Fruit fly (Drosophila melanogaster) whole organism, embryonic: ENCODE data around the gene CG43059.
A peak's percentile ranks its signal among the peaks of the same experiment; 100 is the strongest.

ENCODE experiments used
- Atf6 ChIP-seq: fragments of 200-800 bp; sonication (Bioruptor generic); IDR thresholded peaks from 2 replicates; pipeline ENCODE4 v1.3.6; 2022; ENCODE audit warnings: missing biosample characterization, missing genetic modification characterization
- CG10267 ChIP-seq: fragments of 200-800 bp; sonication (Bioruptor generic); optimal IDR thresholded peaks from 2 replicates; lab custom pipeline; 2018; ENCODE audit warnings: missing biosample characterization, mild to moderate bottlenecking, missing genetic modification characterization, moderate library complexity
- CG11085 ChIP-seq: fragments of 200-800 bp; sonication (Bioruptor generic); IDR thresholded peaks from 2 replicates; pipeline ENCODE4 v1.3.6; 2022; ENCODE audit warnings: missing biosample characterization, missing genetic modification characterization
- CG12942 ChIP-seq: fragments of 200-800 bp; sonication (Bioruptor generic); optimal IDR thresholded peaks from 3 replicates; lab custom pipeline; 2016; ENCODE audit warnings: missing biosample characterization, missing genetic modification characterization
- CG13123 ChIP-seq: fragments of 200-800 bp; sonication (Bioruptor generic); optimal IDR thresholded peaks from 2 replicates; lab custom pipeline; 2016; ENCODE audit warnings: missing biosample characterization, missing genetic modification characterization
- CG15696 ChIP-seq: fragments of 200-800 bp; sonication (Bioruptor generic); optimal IDR thresholded peaks from 2 replicates; lab custom pipeline; 2019; ENCODE audit warnings: missing biosample characterization, mild to moderate bottlenecking, missing genetic modification characterization, moderate library complexity
- CG16813 ChIP-seq: fragments of 200-800 bp; sonication (Bioruptor generic); IDR thresholded peaks from 3 replicates; pipeline ENCODE4 v1.3.6; 2022; ENCODE audit warnings: missing biosample characterization, missing genetic modification characterization; ENCODE audit not compliant: partially characterized antibody
- CG16815 ChIP-seq: fragments of 200-800 bp; sonication (Bioruptor generic); optimal IDR thresholded peaks from 3 replicates; lab custom pipeline; 2017; ENCODE audit warnings: missing biosample characterization, mild to moderate bottlenecking, missing genetic modification characterization
- CG2116 ChIP-seq: fragments of 200-800 bp; sonication (Bioruptor generic); optimal IDR thresholded peaks from 3 replicates; lab custom pipeline; 2018; ENCODE audit warnings: missing biosample characterization, mild to moderate bottlenecking, missing genetic modification characterization
- CG2129 ChIP-seq: fragments of 200-800 bp; sonication (Bioruptor generic); IDR thresholded peaks from 2 replicates; pipeline ENCODE4 v1.3.6; 2022; ENCODE audit warnings: missing biosample characterization, missing genetic modification characterization; ENCODE audit not compliant: partially characterized antibody
- CG3281 ChIP-seq: fragments of 200-800 bp; sonication (Bioruptor generic); optimal IDR thresholded peaks from 3 replicates; lab custom pipeline; 2017; ENCODE audit warnings: missing biosample characterization, mild to moderate bottlenecking, missing genetic modification characterization
- CG33557 ChIP-seq: fragments of 200-800 bp; sonication (Bioruptor generic); optimal IDR thresholded peaks from 2 replicates; lab custom pipeline; 2019; ENCODE audit warnings: missing biosample characterization, mild to moderate bottlenecking, missing genetic modification characterization, moderate library complexity
- CG3838 ChIP-seq: fragments of 200-800 bp; sonication (Bioruptor generic); optimal IDR thresholded peaks from 3 replicates; lab custom pipeline; 2016; ENCODE audit warnings: missing biosample characterization, missing genetic modification characterization
- CG5953 ChIP-seq: fragments of 200-800 bp; sonication (Bioruptor generic); IDR thresholded peaks from 2 replicates; pipeline ENCODE4 v1.3.6; 2022; ENCODE audit warnings: missing biosample characterization, missing genetic modification characterization
- CG6765 ChIP-seq: fragments of 200-800 bp; sonication (Bioruptor generic); optimal IDR thresholded peaks from 3 replicates; lab custom pipeline; 2017; ENCODE audit warnings: missing biosample characterization, mild to moderate bottlenecking, missing genetic modification characterization
- CG6854 ChIP-seq: fragments of 200-800 bp; sonication (Bioruptor generic); optimal IDR thresholded peaks from 3 replicates; lab custom pipeline; 2017; ENCODE audit warnings: missing biosample characterization, mild to moderate bottlenecking, missing genetic modification characterization
- CG8478 ChIP-seq: fragments of >200 bp; optimal IDR thresholded peaks from 2 replicates; lab custom pipeline; 2018
- CG9727 ChIP-seq: fragments of 200-800 bp; sonication (Bioruptor generic); optimal IDR thresholded peaks from 3 replicates; lab custom pipeline; 2017; ENCODE audit warnings: missing biosample characterization, mild to moderate bottlenecking, missing genetic modification characterization
- CG9932 ChIP-seq: fragments of 200-800 bp; sonication (Bioruptor generic); IDR thresholded peaks from 2 replicates; pipeline ENCODE4 v1.3.6; 2022; ENCODE audit warnings: missing biosample characterization, missing genetic modification characterization
- CkIIα-i1 ChIP-seq: fragments of 200-800 bp; sonication (Bioruptor generic); IDR thresholded peaks from 2 replicates; pipeline ENCODE4 v1.3.6; 2022; ENCODE audit warnings: missing biosample characterization, missing genetic modification characterization
- Dp ChIP-seq: fragments of 200-800 bp; sonication (Bioruptor generic); optimal IDR thresholded peaks from 2 replicates; lab custom pipeline; 2018; ENCODE audit warnings: missing biosample characterization, mild to moderate bottlenecking, missing genetic modification characterization, moderate library complexity
- Fer3 ChIP-seq: fragments of 200-800 bp; sonication (Bioruptor generic); optimal IDR thresholded peaks from 2 replicates; lab custom pipeline; 2018; ENCODE audit warnings: missing biosample characterization, mild to moderate bottlenecking, missing genetic modification characterization, moderate library complexity
- HLH3B ChIP-seq: fragments of 200-800 bp; sonication (Bioruptor generic); IDR thresholded peaks from 2 replicates; pipeline ENCODE4 v1.3.6; 2022; ENCODE audit warnings: missing biosample characterization, missing genetic modification characterization
- Meics ChIP-seq: fragments of 200-800 bp; sonication (Bioruptor generic); optimal IDR thresholded peaks from 2 replicates; lab custom pipeline; 2017; ENCODE audit warnings: missing biosample characterization, mild to moderate bottlenecking, missing genetic modification characterization
- NFAT ChIP-seq: fragments of 200-800 bp; sonication (Bioruptor generic); IDR thresholded peaks from 2 replicates; pipeline ENCODE4 v1.3.6; 2022; ENCODE audit warnings: missing biosample characterization, missing genetic modification characterization
- Spps ChIP-seq: fragments of 200-800 bp; sonication (Bioruptor generic); optimal IDR thresholded peaks from 2 replicates; lab custom pipeline; 2018; ENCODE audit warnings: missing biosample characterization, mild to moderate bottlenecking, missing genetic modification characterization
- Sry-δ ChIP-seq: fragments of 200-800 bp; sonication (Bioruptor generic); optimal IDR thresholded peaks from 2 replicates; lab custom pipeline; 2016; ENCODE audit warnings: missing biosample characterization, missing genetic modification characterization
- Usf ChIP-seq: fragments of 200-800 bp; sonication (Bioruptor generic); optimal IDR thresholded peaks from 2 replicates; lab custom pipeline; 2017; ENCODE audit warnings: missing genotype, missing biosample characterization, missing genetic modification characterization
- ac ChIP-seq: fragments of 200-800 bp; sonication (Bioruptor generic); optimal IDR thresholded peaks from 3 replicates; lab custom pipeline; 2017; ENCODE audit warnings: missing biosample characterization, mild to moderate bottlenecking, missing genetic modification characterization
- ash1 ChIP-seq: fragments of 200-800 bp; sonication (Bioruptor generic); optimal IDR thresholded peaks from 2 replicates; lab custom pipeline; 2018; ENCODE audit warnings: missing biosample characterization, mild to moderate bottlenecking, missing genetic modification characterization
- az2 ChIP-seq: fragments of 200-800 bp; sonication (Bioruptor generic); optimal IDR thresholded peaks from 3 replicates; lab custom pipeline; 2016; ENCODE audit warnings: missing biosample characterization, missing genetic modification characterization
- chm ChIP-seq: fragments of 200-800 bp; sonication (Bioruptor generic); IDR thresholded peaks from 2 replicates; pipeline ENCODE4 v1.3.6; 2022; ENCODE audit warnings: missing biosample characterization, missing genetic modification characterization
- dan ChIP-seq: fragments of 200-800 bp; sonication (Bioruptor generic); IDR thresholded peaks from 2 replicates; pipeline ENCODE4 v1.3.6; 2022; ENCODE audit warnings: missing biosample characterization, missing genetic modification characterization
- danr ChIP-seq: fragments of 200-800 bp; sonication (Bioruptor generic); IDR thresholded peaks from 2 replicates; pipeline ENCODE4 v1.3.6; 2022; ENCODE audit warnings: missing biosample characterization, missing genetic modification characterization
- fu2 ChIP-seq: fragments of 200-800 bp; sonication (Bioruptor generic); optimal IDR thresholded peaks from 2 replicates; lab custom pipeline; 2016; ENCODE audit warnings: missing biosample characterization, missing genetic modification characterization
- gem ChIP-seq: fragments of 200-800 bp; sonication (Bioruptor generic); optimal IDR thresholded peaks from 2 replicates; lab custom pipeline; 2019; ENCODE audit warnings: missing biosample characterization, mild to moderate bottlenecking, missing genetic modification characterization, moderate library complexity
- gfzf ChIP-seq: fragments of 200-800 bp; sonication (Bioruptor generic); optimal IDR thresholded peaks from 2 replicates; lab custom pipeline; 2016; ENCODE audit warnings: missing biosample characterization, mild to moderate bottlenecking, missing genetic modification characterization, moderate library complexity
- hbn ChIP-seq: fragments of 200-800 bp; sonication (Bioruptor generic); IDR thresholded peaks from 2 replicates; pipeline ENCODE4 v1.3.6; 2022; ENCODE audit warnings: missing biosample characterization, missing genetic modification characterization; ENCODE audit not compliant: partially characterized antibody
- hkb ChIP-seq, 2 experiments: fragments of 200-800 bp in 1 of 2; fragments of >200 bp in 1 of 2; sonication (Bioruptor generic) in 1 of 2; IDR thresholded peaks in 1 of 2; optimal IDR thresholded peaks in 1 of 2; 2 replicates each; pipeline versions ENCODE4 v1.3.6 to Lab custom; 2017 to 2022; ENCODE audit warnings: missing biosample characterization in 1 of 2, missing genetic modification characterization in 1 of 2
- hth ChIP-seq: fragments of >200 bp; optimal IDR thresholded peaks from 2 replicates; lab custom pipeline; 2017; ENCODE audit warnings: inconsistent platforms
- ken ChIP-seq: fragments of 200-800 bp; sonication (Bioruptor generic); IDR thresholded peaks from 3 replicates; pipeline ENCODE4 v1.3.6; 2022; ENCODE audit warnings: missing biosample characterization, missing genetic modification characterization
- lbe ChIP-seq: fragments of 200-800 bp; sonication (Bioruptor generic); optimal IDR thresholded peaks from 2 replicates; lab custom pipeline; 2016; ENCODE audit warnings: missing biosample characterization, mild to moderate bottlenecking, missing genetic modification characterization
- mam ChIP-seq: fragments of 200-800 bp; sonication (Bioruptor generic); optimal IDR thresholded peaks from 3 replicates; lab custom pipeline; 2016; ENCODE audit warnings: missing biosample characterization, missing genetic modification characterization
- nom ChIP-seq: fragments of 200-800 bp; sonication (Bioruptor generic); optimal IDR thresholded peaks from 2 replicates; lab custom pipeline; 2017; ENCODE audit warnings: missing biosample characterization, missing genetic modification characterization, mild to moderate bottlenecking, moderate library complexity, missing genetic modification reagents
- pita ChIP-seq: fragments of 200-800 bp; sonication (Bioruptor generic); optimal IDR thresholded peaks from 2 replicates; lab custom pipeline; 2017; ENCODE audit warnings: missing biosample characterization, mild to moderate bottlenecking, missing genetic modification characterization
- pnt ChIP-seq: fragments of 200-800 bp; sonication (Bioruptor generic); optimal IDR thresholded peaks from 3 replicates; lab custom pipeline; 2016; ENCODE audit warnings: missing biosample characterization, missing genetic modification characterization
- pros ChIP-seq: fragments of 200-800 bp; sonication (Bioruptor generic); optimal IDR thresholded peaks from 3 replicates; lab custom pipeline; 2019; ENCODE audit warnings: missing biosample characterization, mild to moderate bottlenecking, missing genetic modification characterization, moderate library complexity
- run ChIP-seq: fragments of 200-800 bp; sonication (Bioruptor generic); optimal IDR thresholded peaks from 3 replicates; lab custom pipeline; 2018; ENCODE audit warnings: missing biosample characterization, mild to moderate bottlenecking, missing genetic modification characterization
- vfl ChIP-seq: fragments of 200-800 bp; sonication (Bioruptor generic); optimal IDR thresholded peaks from 2 replicates; lab custom pipeline; 2016; ENCODE audit warnings: missing biosample characterization, missing genetic modification characterization

Gene CG43059

dm6 chr3L:8346100-8346980, 27.6 kb upstream of the CG43059 start, which contains the start of the genes CG7182 and GAPcenA (continued):
- TF ChIP-seq CG3838 (GFP tag; lab: Kevin White, UChicago) (no peak), CG9727 (peak; percentile 67), CG6765 (GFP tag; lab: Kevin White, UChicago) (peak; percentile 24), CG9932 (GFP tag; lab: Robert Waterston, UW) (peak; percentile 82), hth (no peak), HLH3B (GFP tag; lab: Robert Waterston, UW) (peak; percentile 54; the same call in 1 of the 2 replicates), ken (GFP tag; lab: Robert Waterston, UW) (peak; percentile 46; the same call in 1 of the 3 replicates), nom (GFP tag; lab: Kevin White, UChicago) (peak; percentile 18), Spps (tag; lab: Kevin White, UChicago) (peak; percentile 29), dan (GFP tag; lab: Robert Waterston, UW) (no peak), Usf (GFP tag; lab: Kevin White, UChicago) (peak; percentile 27), chm (GFP tag; lab: Robert Waterston, UW) (no peak), gfzf (GFP tag; lab: Kevin White, UChicago) (no peak), hkb (optimal IDR thresholded peaks at IDR 0.05; lab: Kevin White, UChicago) (no peak), hkb (GFP tag; IDR thresholded peaks at IDR 0.05; lab: Robert Waterston, UW) (no peak), CG11085 (peak; percentile 41), CG16813 (GFP tag; lab: Robert Waterston, UW) (peak; percentile 55; the same call in 2 of the 3 replicates), CG15696 (peak; percentile 69), CG6854 (GFP tag; lab: Kevin White, UChicago) (no peak), Sry-δ (GFP tag; lab: Kevin White, UChicago) (peak; percentile 86), pita (GFP tag; lab: Kevin White, UChicago) (no peak), Atf6 (GFP tag; lab: Robert Waterston, UW) (no peak), CG2129 (GFP tag; lab: Robert Waterston, UW) (0 out of 2 replicates have a peak, but pooled peaks have one; percentile 31), CG10267 (tag; lab: Kevin White, UChicago) (peak; percentile 99), ash1 (no peak), vfl (GFP tag; lab: Kevin White, UChicago) (peak; percentile 25), Meics (GFP tag; lab: Kevin White, UChicago) (peak; percentile 75), NFAT (GFP tag; lab: Robert Waterston, UW) (peak; percentile 36; the same call in 1 of the 2 replicates), fu2 (peak; percentile 29), run (tag; lab: Kevin White, UChicago) (no peak), Dp (peak; percentile 42), az2 (GFP tag; lab: Kevin White, UChicago) (peak; percentile 51), CG33557 (GFP tag; lab: Kevin White, UChicago) (peak; percentile 76), ac (GFP tag; lab: Kevin White, UChicago) (no peak), CG8478 (lab: Kevin White, UChicago) (no peak), mam (GFP tag; lab: Kevin White, UChicago) (peak; percentile 73), hbn (GFP tag; lab: Robert Waterston, UW) (peak; percentile 40; the same call in 1 of the 2 replicates), CG2116 (peak; percentile 72), CG13123 (peak; percentile 10), CG5953 (GFP tag; lab: Robert Waterston, UW) (no peak), lbe (peak; percentile 76), danr (GFP tag; lab: Robert Waterston, UW) (no peak), pnt (GFP tag; lab: Kevin White, UChicago) (no peak), CG12942 (GFP tag; lab: Kevin White, UChicago) (peak; percentile 50), CG16815 (GFP tag; lab: Kevin White, UChicago) (peak; percentile 35), Fer3 (tag; lab: Kevin White, UChicago) (peak; percentile 58), CG3281 (GFP tag; lab: Kevin White, UChicago) (peak; percentile 67), gem (tag; lab: Kevin White, UChicago) (no peak), CkIIα-i1 (GFP tag; lab: Robert Waterston, UW) (no peak), pros (GFP tag; lab: Kevin White, UChicago) (no peak)
